Worm (Caenorhabditis elegans): ENCODE measurements around the gene seip-1.

seip-1 gene

ce11 chrV:6053188-6053687 lies at the start of gene seip-1:
Gene seip-1, minus strand, starts transcription at chrV:6053238.
- TF ChIP-seq fkh-10 (GFP tag; optimal IDR thresholded peaks at IDR 0.05): no peak
- TF ChIP-seq nfya-1 (tag; optimal IDR thresholded peaks at IDR 0.05): peak; percentile 88
- peak; percentile 27 for TF ChIP-seq madf-2 (tag; optimal IDR thresholded peaks at IDR 0.05)
- peak; percentile 67 for TF ChIP-seq dve-1 (tag; optimal IDR thresholded peaks at IDR 0.05)
- peak; percentile 46 for TF ChIP-seq pros-1 (tag; optimal IDR thresholded peaks at IDR 0.05)
- TF ChIP-seq ztf-16 (tag; optimal IDR thresholded peaks at IDR 0.05): no peak
- peak; percentile 92 for TF ChIP-seq unc-55 (GFP tag; optimal IDR thresholded peaks at IDR 0.05)
- TF ChIP-seq C38D4.7 (GFP tag; optimal IDR thresholded peaks at IDR 0.05): no peak
- no peak for TF ChIP-seq eyg-1 (tag; optimal IDR thresholded peaks at IDR 0.05)
- peak; percentile 76 for TF ChIP-seq unc-42 (tag; optimal IDR thresholded peaks at IDR 0.05)
- TF ChIP-seq che-1 (tag; optimal IDR thresholded peaks at IDR 0.05): no peak
- no peak for TF ChIP-seq mec-3 (tag; optimal IDR thresholded peaks at IDR 0.05; ENCODE audit: borderline replicate concordance)
- no peak for TF ChIP-seq hlh-13 (GFP tag; optimal IDR thresholded peaks at IDR 0.05)
- TF ChIP-seq pha-2 (tag; optimal IDR thresholded peaks at IDR 0.05): no peak
- no peak for TF ChIP-seq dmd-4 (tag; optimal IDR thresholded peaks at IDR 0.05; ENCODE audit: borderline replicate concordance)
- no peak for TF ChIP-seq ceh-6 (GFP tag; optimal IDR thresholded peaks at IDR 0.05)
- peak; percentile 77 for TF ChIP-seq pax-1 (tag; optimal IDR thresholded peaks at IDR 0.05)
- TF ChIP-seq syd-9 (tag; optimal IDR thresholded peaks at IDR 0.05): no peak
- no peak for TF ChIP-seq tbx-7 (tag; optimal IDR thresholded peaks at IDR 0.05)
- peak; percentile 79 for TF ChIP-seq ceh-14 (tag; optimal IDR thresholded peaks at IDR 0.05)
- no peak for TF ChIP-seq pha-4 (tag; optimal IDR thresholded peaks at IDR 0.05)
- no peak for TF ChIP-seq unc-3 (GFP tag; conservative IDR thresholded peaks at IDR 0.05)
- no peak for TF ChIP-seq unc-3 (tag; optimal IDR thresholded peaks at IDR 0.05)
- TF ChIP-seq elt-4 (tag; optimal IDR thresholded peaks at IDR 0.05): no peak
- TF ChIP-seq sox-4 (tag; optimal IDR thresholded peaks at IDR 0.05): no peak
- no peak for TF ChIP-seq ets-4 (tag; optimal IDR thresholded peaks at IDR 0.05)
- peak; percentile 63 for TF ChIP-seq hlh-30 (tag; optimal IDR thresholded peaks at IDR 0.05; ENCODE audit: insufficient read depth)
- no peak for TF ChIP-seq hlh-15 (tag; optimal IDR thresholded peaks at IDR 0.05)
- TF ChIP-seq ceh-9 (tag; optimal IDR thresholded peaks at IDR 0.05): no peak
- no peak for TF ChIP-seq unc-86 (tag; optimal IDR thresholded peaks at IDR 0.05)
- no peak for TF ChIP-seq nhr-232 (tag; optimal IDR thresholded peaks at IDR 0.05)
- no peak for TF ChIP-seq zip-5 (tag; optimal IDR thresholded peaks at IDR 0.05)
- no peak for TF ChIP-seq npax-4 (tag; optimal IDR thresholded peaks at IDR 0.05)
- TF ChIP-seq ceh-30 (tag; optimal IDR thresholded peaks at IDR 0.05): peak; percentile 42
- TF ChIP-seq ceh-2 (tag; optimal IDR thresholded peaks at IDR 0.05): peak; percentile 28
- TF ChIP-seq K02D7.2 (tag; optimal IDR thresholded peaks at IDR 0.05): no peak
- no peak for TF ChIP-seq T23F11.4 (GFP tag; optimal IDR thresholded peaks at IDR 0.05)
- peak; percentile 40; the same call in 1 of the 2 replicates for TF ChIP-seq sox-2 (GFP tag; IDR thresholded peaks at IDR 0.05)
- TF ChIP-seq ttx-3 (tag; optimal IDR thresholded peaks at IDR 0.05): no peak
- TF ChIP-seq nhr-11 (tag; optimal IDR thresholded peaks at IDR 0.05): no peak
- TF ChIP-seq pag-3 (tag; optimal IDR thresholded peaks at IDR 0.05; ENCODE audit: borderline replicate concordance): no peak
- TF ChIP-seq ceh-34 (tag; optimal IDR thresholded peaks at IDR 0.05): peak; percentile 70
- no peak for TF ChIP-seq F13H6.1 (tag; optimal IDR thresholded peaks at IDR 0.05)
- peak; percentile 40 for TF ChIP-seq ceh-48 (tag; optimal IDR thresholded peaks at IDR 0.05)
- no peak for TF ChIP-seq gmeb-2 (tag; optimal IDR thresholded peaks at IDR 0.05)
- TF ChIP-seq K09A11.1 (tag; optimal IDR thresholded peaks at IDR 0.05; ENCODE audit: insufficient read depth): peak; percentile 2
- TF ChIP-seq ceh-22 (tag; optimal IDR thresholded peaks at IDR 0.05): no peak
- TF ChIP-seq odd-2 (tag; optimal IDR thresholded peaks at IDR 0.05): no peak
- TF ChIP-seq pqm-1 (tag; optimal IDR thresholded peaks at IDR 0.05): no peak
- peak; percentile 39 for TF ChIP-seq elt-2 (tag; optimal IDR thresholded peaks at IDR 0.05)
- TF ChIP-seq fkh-6 (tag; optimal IDR thresholded peaks at IDR 0.05): no peak
- peak; percentile 38 for TF ChIP-seq rnt-1 (tag; optimal IDR thresholded peaks at IDR 0.05)
- TF ChIP-seq ceh-18 (tag; optimal IDR thresholded peaks at IDR 0.05): peak; percentile 44

Measured in whole organism, late embryonic.